Fruit fly (Drosophila melanogaster): ENCODE measurements around the gene CG43145.
A peak's percentile ranks its signal among the peaks of the same experiment; 100 is the strongest.

The CG43145 gene

DNA sequence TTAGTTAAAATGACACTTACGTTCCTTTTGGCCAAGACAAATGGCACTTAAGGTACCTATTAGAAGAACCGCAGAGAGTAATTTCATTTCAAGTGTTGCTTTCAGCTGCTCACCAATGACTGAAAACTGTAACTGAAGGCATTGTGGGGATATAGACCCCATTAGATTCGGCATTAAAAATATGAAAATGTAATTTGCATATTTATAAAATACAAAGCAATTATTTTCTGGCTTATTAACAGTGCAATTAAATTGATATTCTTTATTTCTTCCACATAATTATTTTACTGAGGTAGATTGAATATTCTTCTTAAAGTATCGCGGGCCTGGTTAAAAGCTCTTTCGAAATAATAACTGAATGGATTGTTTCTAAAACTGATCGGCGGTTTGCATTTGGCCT is 32.6 kb upstream of the CG43145 start, which contains the start of gene Sfp24Bd:
Gene Sfp24Bd, minus strand, starts transcription at position 101 of the 400 bp plus-strand sequence.
- TF ChIP-seq zen (tag; optimal IDR thresholded peaks at IDR 0.05) (no peak), Tbp (GFP tag; optimal IDR thresholded peaks at IDR 0.05) (no peak), sna (GFP tag; IDR thresholded peaks at IDR 0.05; ENCODE audit: partially characterized antibody) (no peak), btn (GFP tag; optimal IDR thresholded peaks at IDR 0.05) (no peak), p53 (GFP tag; optimal IDR thresholded peaks at IDR 0.05) (no peak), CG2889 (GFP tag; IDR thresholded peaks at IDR 0.05) (no peak), CG3281 (GFP tag; optimal IDR thresholded peaks at IDR 0.05) (no peak), CG4820 (GFP tag; optimal IDR thresholded peaks at IDR 0.05) (no peak)

DNA sequence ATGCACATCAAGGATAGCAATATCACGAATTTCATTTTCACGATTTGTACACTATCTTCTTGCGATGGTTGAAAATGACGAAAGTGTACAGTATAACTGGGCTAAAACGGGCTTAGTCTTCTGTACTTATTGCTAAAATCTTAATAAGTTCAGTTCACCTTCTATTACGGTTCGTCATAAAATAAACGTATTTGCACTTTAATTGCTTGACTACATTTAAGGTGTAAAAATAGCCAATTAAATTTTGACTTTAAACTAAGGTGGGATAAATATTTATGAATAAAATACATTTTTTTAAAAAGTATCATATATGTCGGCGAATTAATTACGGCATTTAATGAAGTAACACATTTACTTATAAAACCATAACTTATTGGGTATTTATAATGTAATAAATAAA is 32.0 kb upstream of the CG43145 start, which contains the start of gene Sfp24Bb:
Gene Sfp24Bb, minus strand, starts transcription at position 101 of the 400 bp plus-strand sequence.
- TF ChIP-seq CG12391 (tag; optimal IDR thresholded peaks at IDR 0.05) (no peak), corto (GFP tag; optimal IDR thresholded peaks at IDR 0.05) (no peak), luna (GFP tag; optimal IDR thresholded peaks at IDR 0.05) (no peak), tgo (GFP tag; IDR thresholded peaks at IDR 0.05) (no peak), Fer2 (tag; optimal IDR thresholded peaks at IDR 0.05) (no peak), tup (GFP tag; optimal IDR thresholded peaks at IDR 0.05) (no peak), CG15514 (GFP tag; optimal IDR thresholded peaks at IDR 0.05) (no peak), HLH4C (GFP tag; IDR thresholded peaks at IDR 0.05; ENCODE audit: partially characterized antibody) (no peak), CoRest (tag; optimal IDR thresholded peaks at IDR 0.05) (no peak), psq (GFP tag; optimal IDR thresholded peaks at IDR 0.05) (no peak), CG11723 (GFP tag; optimal IDR thresholded peaks at IDR 0.05) (no peak), cas (GFP tag; IDR thresholded peaks at IDR 0.05) (no peak), CG9727 (GFP tag; optimal IDR thresholded peaks at IDR 0.05) (no peak), CG12071 (GFP tag; optimal IDR thresholded peaks at IDR 0.05) (no peak)

DNA sequence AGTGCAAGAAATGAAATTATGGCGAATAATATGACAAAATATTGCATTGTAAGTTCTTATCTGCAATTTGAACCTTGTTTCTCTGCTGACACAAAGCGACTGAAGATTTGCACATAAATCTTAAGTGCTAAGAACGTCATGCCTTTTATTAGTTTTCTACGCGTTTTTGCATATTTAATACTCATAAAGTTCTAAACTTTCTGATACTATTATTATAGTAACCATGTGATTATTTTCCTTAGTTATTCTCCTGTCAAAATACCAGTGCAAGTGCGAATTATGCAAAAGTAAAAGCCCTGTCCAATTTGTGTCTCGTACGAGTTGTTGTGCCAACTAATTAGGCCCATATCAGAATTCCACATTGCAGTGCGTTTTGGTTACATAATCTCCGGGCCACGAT is 31.1 kb upstream of the CG43145 start, which contains the start of gene Sfp24Bc:
Gene Sfp24Bc, minus strand, starts transcription at position 101 of the 400 bp plus-strand sequence.
- no peak for TF ChIP-seq crol (GFP tag; IDR thresholded peaks at IDR 0.05)
- TF ChIP-seq Pdp1 (GFP tag; optimal IDR thresholded peaks at IDR 0.05), result peak in 1 of 2 experiments; percentile 54

DNA sequence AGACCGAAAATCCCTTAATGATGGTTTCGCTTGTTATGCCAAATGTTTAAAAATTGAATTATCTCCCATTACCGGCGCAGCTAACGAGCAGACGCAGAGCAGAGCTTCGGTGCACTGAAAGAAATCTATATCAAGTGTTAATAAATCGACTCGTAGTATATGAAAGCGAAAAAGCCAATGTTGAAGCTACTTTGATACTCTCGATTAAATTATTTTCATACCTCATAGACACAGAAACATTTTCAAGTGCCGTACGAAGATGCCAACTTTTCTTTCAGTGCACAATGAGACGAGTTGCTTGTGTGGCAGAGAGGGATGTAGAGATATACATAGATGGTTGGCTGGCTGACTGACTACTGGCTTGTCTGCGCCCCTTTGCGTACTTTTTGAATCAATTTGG is 25.9 kb upstream of the CG43145 start:
- TF ChIP-seq ci (GFP tag; IDR thresholded peaks at IDR 0.05), result peak; percentile 69
- no peak for TF ChIP-seq CG6654 (GFP tag; optimal IDR thresholded peaks at IDR 0.05)
- peak; percentile 1 for TF ChIP-seq Lhr (GFP tag; optimal IDR thresholded peaks at IDR 0.05)
- TF ChIP-seq CG2712 (tag; optimal IDR thresholded peaks at IDR 0.05), result peak; percentile 67
- peak; percentile 44 for TF ChIP-seq nmo (GFP tag; optimal IDR thresholded peaks at IDR 0.05)
- TF ChIP-seq Chrac-16 (GFP tag; optimal IDR thresholded peaks at IDR 0.05), result peak; percentile 24
- TF ChIP-seq CG13296 (GFP tag; optimal IDR thresholded peaks at IDR 0.05), result no peak
- no peak for TF ChIP-seq sc (optimal IDR thresholded peaks at IDR 0.05)
- TF ChIP-seq sc (GFP tag; optimal IDR thresholded peaks at IDR 0.05), result no peak
- peak; percentile 6 for TF ChIP-seq ewg (GFP tag; optimal IDR thresholded peaks at IDR 0.05)
- TF ChIP-seq BtbVII (GFP tag; optimal IDR thresholded peaks at IDR 0.05), result no peak
- no peak for TF ChIP-seq wek (GFP tag; optimal IDR thresholded peaks at IDR 0.05)
- peak; percentile 3 for TF ChIP-seq Spps (tag; optimal IDR thresholded peaks at IDR 0.05)
- no peak for TF ChIP-seq CG7963 (GFP tag; IDR thresholded peaks at IDR 0.05; ENCODE audit: partially characterized antibody)
- TF ChIP-seq Jarid2 (GFP tag; optimal IDR thresholded peaks at IDR 0.05), result no peak
- TF ChIP-seq Nf-YA (GFP tag; IDR thresholded peaks at IDR 0.05), result no peak
- peak; percentile 30 for TF ChIP-seq CG5245 (GFP tag; optimal IDR thresholded peaks at IDR 0.05)
- no peak for TF ChIP-seq CG15514 (GFP tag; optimal IDR thresholded peaks at IDR 0.05)
- no peak for TF ChIP-seq CG7786 (GFP tag; optimal IDR thresholded peaks at IDR 0.05)
- peak; percentile 47 for TF ChIP-seq CG4820 (GFP tag; optimal IDR thresholded peaks at IDR 0.05)
- TF ChIP-seq trh (GFP tag; optimal IDR thresholded peaks at IDR 0.05), result no peak
- TF ChIP-seq CG16815 (GFP tag; optimal IDR thresholded peaks at IDR 0.05), result peak; percentile 8
- peak; percentile 10 for TF ChIP-seq CG30403 (GFP tag; optimal IDR thresholded peaks at IDR 0.05)
- peak; percentile 29; the same call in 1 of the 2 replicates for TF ChIP-seq CG1024 (GFP tag; IDR thresholded peaks at IDR 0.05)
- peak; percentile 12 for TF ChIP-seq chn (GFP tag; optimal IDR thresholded peaks at IDR 0.05)
